Worm (Caenorhabditis elegans) whole organism, late embryonic: ENCODE measurements around the gene F58D12.3.
"Not testable (repeated sequence)": the region's sequence is repeated elsewhere in the genome, so short reads cannot be mapped to it uniquely, and the experiment has no call there.

ENCODE experiments used
- K02D7.2 ChIP-seq: sonication (generic microtip); optimal IDR thresholded peaks from 2 replicates; lab custom pipeline; 2017; ENCODE audit warnings: mild to moderate bottlenecking, missing genetic modification characterization, missing compliant biosample characterization
- Y22D7AL.16 ChIP-seq: sonication (generic microtip); optimal IDR thresholded peaks from 2 replicates; lab custom pipeline; 2016; ENCODE audit warnings: missing genetic modification characterization, missing compliant biosample characterization
- ceh-18 ChIP-seq: sonication (generic microtip); optimal IDR thresholded peaks from 2 replicates; lab custom pipeline; 2016; ENCODE audit warnings: missing genetic modification characterization, missing compliant biosample characterization
- ceh-22 ChIP-seq: sonication (generic microtip); optimal IDR thresholded peaks from 2 replicates; lab custom pipeline; 2017; ENCODE audit warnings: missing biosample characterization, missing genetic modification characterization
- gmeb-2 ChIP-seq: sonication (generic microtip); optimal IDR thresholded peaks from 2 replicates; lab custom pipeline; 2016; ENCODE audit warnings: missing genetic modification characterization, inconsistent platforms, missing compliant biosample characterization
- nfya-1 ChIP-seq: sonication (generic microtip); optimal IDR thresholded peaks from 2 replicates; lab custom pipeline; 2017; ENCODE audit warnings: missing genetic modification characterization, mild to moderate bottlenecking, missing compliant biosample characterization, antibody characterized with exemption, moderate library complexity
- pag-3 ChIP-seq: sonication (generic microtip); optimal IDR thresholded peaks from 2 replicates; lab custom pipeline; 2016; ENCODE audit warnings: missing compliant biosample characterization, missing genetic modification characterization, borderline replicate concordance
- ref-2 ChIP-seq: sonication (generic microtip); optimal IDR thresholded peaks from 2 replicates; lab custom pipeline; 2016; ENCODE audit warnings: missing genetic modification characterization, missing compliant biosample characterization
- unc-55 ChIP-seq: sonication (generic microtip); optimal IDR thresholded peaks from 2 replicates; lab custom pipeline; 2017; ENCODE audit warnings: missing biosample characterization, missing genetic modification reagents, missing genetic modification characterization

- TF ChIP-seq gmeb-2 (tag; lab: Kevin White, UChicago); K02D7.2 (tag; lab: Kevin White, UChicago); Y22D7AL.16 (tag; lab: Kevin White, UChicago); unc-55; nfya-1 (tag; lab: Kevin White, UChicago); ceh-18 (tag; lab: Kevin White, UChicago); ref-2 (tag; lab: Kevin White, UChicago); ceh-22 (tag; lab: Kevin White, UChicago); pag-3 (tag; lab: Kevin White, UChicago): not testable (repeated sequence)
These were observed 8.4 kb upstream of the F58D12.3 start, which contains the start of gene F58D12.1 for ce11 chrV:14049274-14049673.
